Fruit fly (Drosophila melanogaster): ENCODE measurements around the gene CG4935.

Gene CG4935

DNA sequence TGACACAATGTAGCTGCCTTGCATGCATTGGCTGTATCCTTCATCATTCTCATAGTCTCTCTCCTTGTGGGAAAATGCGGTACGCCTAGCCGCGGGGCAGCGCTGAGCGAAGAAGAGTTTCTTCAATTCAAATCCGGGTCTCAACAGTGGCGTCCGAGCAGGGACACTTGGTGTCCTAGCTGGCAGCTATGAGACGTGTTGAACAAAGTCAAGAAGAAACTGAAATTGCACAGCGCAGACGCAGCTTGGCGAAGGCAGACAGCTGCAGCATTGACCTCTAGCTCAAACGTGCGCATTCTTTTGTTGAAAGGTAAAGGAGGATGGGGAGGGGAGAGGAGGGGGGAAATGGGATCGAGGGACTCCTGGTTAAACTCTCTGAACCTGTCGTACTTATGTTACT, 1.8 kb downstream of the CG4935 start (continued):
- no peak for TF ChIP-seq Side (GFP tag; optimal IDR thresholded peaks at IDR 0.05)

DNA sequence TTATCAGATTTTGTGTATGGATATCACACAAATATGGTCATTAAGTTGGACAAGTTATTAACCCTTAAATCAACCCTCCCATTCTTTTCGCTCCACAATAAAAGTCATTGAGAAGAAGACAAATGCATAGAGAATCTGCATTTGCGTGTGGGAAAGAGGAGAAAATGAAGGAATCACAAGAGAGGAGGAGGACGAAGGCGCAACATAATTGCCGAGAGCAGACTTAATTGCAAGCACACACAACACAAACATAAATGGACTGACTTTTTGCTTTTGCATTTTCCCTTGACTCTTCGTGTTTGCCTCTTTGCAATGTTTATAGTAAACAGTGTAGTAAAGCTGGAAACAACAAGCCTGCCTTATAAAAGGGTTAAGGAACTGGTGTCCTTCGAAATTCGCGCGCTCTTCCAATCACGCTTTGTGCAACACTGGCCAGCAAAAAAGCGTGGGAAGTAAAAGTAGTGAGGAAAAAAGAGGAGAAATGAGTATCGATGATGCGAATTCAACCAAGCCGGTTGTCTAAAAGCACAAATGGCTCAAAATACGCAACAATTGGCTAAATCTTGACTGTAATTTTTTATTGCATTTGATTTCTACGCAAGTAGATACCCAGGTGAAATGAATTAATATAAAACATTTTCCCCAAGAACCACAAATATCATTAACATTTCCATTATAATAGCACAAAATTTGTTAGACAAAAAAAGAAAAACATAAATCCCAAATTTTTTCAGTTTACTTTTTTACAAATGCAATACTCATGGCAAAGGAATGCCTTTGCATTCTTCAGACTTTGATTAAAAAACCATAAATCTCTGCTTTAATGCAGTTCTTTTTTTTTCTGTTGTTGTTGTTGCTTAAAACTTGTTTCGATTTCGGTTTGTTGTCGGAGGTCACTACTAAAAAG, 5.5 kb downstream of the CG4935 start:
- TF ChIP-seq D (optimal IDR thresholded peaks at IDR 0.05) (no peak), D (GFP tag; optimal IDR thresholded peaks at IDR 0.05) (no peak), Lhr (GFP tag; optimal IDR thresholded peaks at IDR 0.05) (no peak), CG18599 (GFP tag; optimal IDR thresholded peaks at IDR 0.05) (no peak), CG13296 (GFP tag; optimal IDR thresholded peaks at IDR 0.05) (no peak), E2f2 (GFP tag; IDR thresholded peaks at IDR 0.05) (no peak), CG15011 (GFP tag; optimal IDR thresholded peaks at IDR 0.05) (no peak), Doc2 (GFP tag; IDR thresholded peaks at IDR 0.05) (no peak), ro (GFP tag; IDR thresholded peaks at IDR 0.05) (no peak), wek (GFP tag; optimal IDR thresholded peaks at IDR 0.05) (no peak), pfk (GFP tag; optimal IDR thresholded peaks at IDR 0.05) (no peak), ERR (GFP tag; optimal IDR thresholded peaks at IDR 0.05) (no peak), nom (GFP tag; optimal IDR thresholded peaks at IDR 0.05) (peak; percentile 27), CG34224 (GFP tag; IDR thresholded peaks at IDR 0.05; ENCODE audit: partially characterized antibody) (no peak), YL-1 (GFP tag; optimal IDR thresholded peaks at IDR 0.05) (no peak), Hand (GFP tag; optimal IDR thresholded peaks at IDR 0.05) (no peak), sens (GFP tag) (peak; percentile 75), CG8478 (optimal IDR thresholded peaks at IDR 0.05) (no peak), repo (GFP tag; optimal IDR thresholded peaks at IDR 0.05) (no peak)

DNA sequence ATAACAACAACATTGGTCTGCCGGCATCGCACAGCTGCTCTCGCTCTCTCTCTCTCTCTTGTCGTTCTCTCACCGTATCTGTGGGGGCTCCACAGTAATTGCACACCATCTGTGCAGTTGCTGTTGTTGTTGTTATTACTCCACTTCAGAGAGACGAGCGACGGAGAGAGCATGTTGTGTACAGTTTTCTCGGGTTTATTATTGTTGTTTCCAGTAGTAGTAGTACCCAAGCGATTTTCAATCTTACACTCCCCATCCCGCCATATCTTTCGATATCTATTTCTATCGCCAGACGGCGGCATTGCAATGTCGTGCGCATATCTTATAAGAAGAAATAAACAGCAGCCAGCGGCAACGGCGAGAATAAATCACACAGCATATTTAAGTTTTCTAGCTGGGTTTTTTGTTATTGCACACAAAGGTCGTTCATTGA, 6.2 kb downstream of the CG4935 start:
- TF ChIP-seq kni (GFP tag; optimal IDR thresholded peaks at IDR 0.05) (peak; percentile 12), CG9609 (GFP tag; optimal IDR thresholded peaks at IDR 0.05) (no peak), CG10147 (GFP tag; optimal IDR thresholded peaks at IDR 0.05) (no peak), CG17802 (tag; optimal IDR thresholded peaks at IDR 0.05) (no peak), stwl (tag; optimal IDR thresholded peaks at IDR 0.05) (no peak), her (GFP tag; optimal IDR thresholded peaks at IDR 0.05) (no peak), Adf1 (GFP tag; IDR thresholded peaks at IDR 0.05) (no peak), jing (GFP tag; optimal IDR thresholded peaks at IDR 0.05) (no peak), Trl (optimal IDR thresholded peaks at IDR 0.05) (peak; percentile 85 to 95), Trl (GFP tag; optimal IDR thresholded peaks at IDR 0.05) (no peak), CG31224 (GFP tag; IDR thresholded peaks at IDR 0.05) (no peak), pnt (GFP tag; optimal IDR thresholded peaks at IDR 0.05) (no peak), B-H1 (GFP tag; IDR thresholded peaks at IDR 0.05) (no peak), CG6854 (GFP tag; optimal IDR thresholded peaks at IDR 0.05) (no peak), CHES-1-like (GFP tag; optimal IDR thresholded peaks at IDR 0.05) (no peak), CG13894 (tag; optimal IDR thresholded peaks at IDR 0.05) (peak; percentile 91), gsb (GFP tag; IDR thresholded peaks at IDR 0.05) (no peak), CG17912 (GFP tag; optimal IDR thresholded peaks at IDR 0.05) (peak; percentile 4), odd (GFP tag; optimal IDR thresholded peaks at IDR 0.05) (peak; percentile 2), gro (GFP tag; optimal IDR thresholded peaks at IDR 0.05) (no peak), D (optimal IDR thresholded peaks at IDR 0.05) (no peak), D (GFP tag; optimal IDR thresholded peaks at IDR 0.05) (no peak), insv (GFP tag; optimal IDR thresholded peaks at IDR 0.05) (peak in 1 of 2 experiments; percentile 76), ems (GFP tag; optimal IDR thresholded peaks at IDR 0.05) (no peak), BtbVII (GFP tag; optimal IDR thresholded peaks at IDR 0.05) (no peak), toy (GFP tag; IDR thresholded peaks at IDR 0.05) (no peak), Elba2 (GFP tag; optimal IDR thresholded peaks at IDR 0.05) (peak; percentile 8), nmo (GFP tag; optimal IDR thresholded peaks at IDR 0.05) (no peak), tup (GFP tag; optimal IDR thresholded peaks at IDR 0.05) (no peak), yki (optimal IDR thresholded peaks at IDR 0.05) (peak; percentile 73), cg (GFP tag; optimal IDR thresholded peaks at IDR 0.05) (peak; percentile 49)
